Fruit fly (Drosophila melanogaster) whole organism, embryonic: Measurements from ENCODE around the gene CG18788.

ENCODE experiments used
- Abd-B ChIP-seq: fragments of 200-800 bp; sonication (Bioruptor generic); optimal IDR thresholded peaks from 2 replicates; lab custom pipeline; 2018; ENCODE audit warnings: missing biosample characterization, mild to moderate bottlenecking, missing genetic modification characterization, moderate library complexity
- B-H2 ChIP-seq: fragments of 200-800 bp; sonication (Bioruptor generic); optimal IDR thresholded peaks from 2 replicates; lab custom pipeline; 2018; ENCODE audit warnings: missing biosample characterization, mild to moderate bottlenecking, missing genetic modification characterization
- Bgb ChIP-seq: fragments of 200-800 bp; sonication (Bioruptor generic); IDR thresholded peaks from 2 replicates; pipeline ENCODE4 v1.3.6; 2022; ENCODE audit warnings: missing biosample characterization, missing genetic modification characterization; ENCODE audit not compliant: partially characterized antibody
- BtbVII ChIP-seq: fragments of 200-800 bp; sonication (Bioruptor generic); optimal IDR thresholded peaks from 3 replicates; lab custom pipeline; 2017; ENCODE audit warnings: missing biosample characterization, mild to moderate bottlenecking, missing genetic modification characterization
- Bteb2 ChIP-seq: fragments of 200-800 bp; sonication (Bioruptor generic); optimal IDR thresholded peaks from 2 replicates; lab custom pipeline; 2016; ENCODE audit warnings: missing biosample characterization, missing genetic modification characterization
- CG10431 ChIP-seq: fragments of 200-800 bp; sonication (Bioruptor generic); optimal IDR thresholded peaks from 3 replicates; lab custom pipeline; 2018; ENCODE audit warnings: missing biosample characterization, mild to moderate bottlenecking, missing genetic modification characterization
- CG10462 ChIP-seq: fragments of 200-800 bp; sonication (Bioruptor generic); optimal IDR thresholded peaks from 2 replicates; lab custom pipeline; 2016; ENCODE audit warnings: missing biosample characterization, missing genetic modification characterization
- CG11695 ChIP-seq: fragments of 200-800 bp; sonication (Bioruptor generic); IDR thresholded peaks from 3 replicates; pipeline ENCODE4 v1.3.6; 2022; ENCODE audit warnings: missing biosample characterization, missing genetic modification characterization
- CG16815 ChIP-seq: fragments of 200-800 bp; sonication (Bioruptor generic); optimal IDR thresholded peaks from 3 replicates; lab custom pipeline; 2017; ENCODE audit warnings: missing biosample characterization, mild to moderate bottlenecking, missing genetic modification characterization
- CG18262 ChIP-seq: fragments of 200-800 bp; optimal IDR thresholded peaks from 3 replicates; lab custom pipeline; 2019; ENCODE audit warnings: missing biosample characterization, mild to moderate bottlenecking, missing genetic modification characterization, moderate library complexity
- CG31388 ChIP-seq: fragments of 200-800 bp; sonication (Bioruptor generic); optimal IDR thresholded peaks from 2 replicates; lab custom pipeline; 2016; ENCODE audit warnings: missing biosample characterization, missing genetic modification characterization
- CG3407 ChIP-seq: fragments of 200-800 bp; sonication (Bioruptor generic); optimal IDR thresholded peaks from 2 replicates; lab custom pipeline; 2018; ENCODE audit warnings: missing biosample characterization, mild to moderate bottlenecking, missing genetic modification characterization
- CG34224 ChIP-seq: fragments of 200-800 bp; sonication (Bioruptor generic); IDR thresholded peaks from 3 replicates; pipeline ENCODE4 v1.3.6; 2022; ENCODE audit warnings: missing biosample characterization, missing genetic modification characterization; ENCODE audit not compliant: partially characterized antibody
- CG34422 ChIP-seq: fragments of 200-800 bp; sonication (Bioruptor generic); IDR thresholded peaks from 3 replicates; pipeline ENCODE4 v1.3.6; 2022; ENCODE audit warnings: missing biosample characterization, missing genetic modification characterization
- CG6765 ChIP-seq: fragments of 200-800 bp; sonication (Bioruptor generic); optimal IDR thresholded peaks from 3 replicates; lab custom pipeline; 2017; ENCODE audit warnings: missing biosample characterization, mild to moderate bottlenecking, missing genetic modification characterization
- CG7556 ChIP-seq: fragments of 200-800 bp; sonication (Bioruptor generic); optimal IDR thresholded peaks from 2 replicates; lab custom pipeline; 2017; ENCODE audit warnings: missing biosample characterization, mild to moderate bottlenecking, missing genetic modification characterization
- CG7928 ChIP-seq: fragments of 200-800 bp; sonication (Bioruptor generic); optimal IDR thresholded peaks from 2 replicates; lab custom pipeline; 2017; ENCODE audit warnings: missing biosample characterization, mild to moderate bottlenecking, missing genetic modification characterization
- CG7987 ChIP-seq: fragments of 200-800 bp; sonication (Bioruptor generic); optimal IDR thresholded peaks from 2 replicates; lab custom pipeline; 2018; ENCODE audit warnings: missing biosample characterization, mild to moderate bottlenecking, missing genetic modification characterization, moderate library complexity
- Dref ChIP-seq: fragments of 200-800 bp; sonication (Bioruptor generic); IDR thresholded peaks from 2 replicates; pipeline ENCODE4 v1.3.6; 2022; ENCODE audit warnings: missing biosample characterization, missing genetic modification characterization
- Eip74EF ChIP-seq, 2 experiments: fragments of 200-800 bp in 1 of 2; fragments of >200 bp in 1 of 2; sonication (Bioruptor generic) in 1 of 2; optimal IDR thresholded peaks; 2 replicates each; lab custom pipeline; 2017 to 2019; ENCODE audit warnings: missing biosample characterization in 2 of 2, missing genetic modification characterization in 2 of 2, mild to moderate bottlenecking in 1 of 2, moderate library complexity in 1 of 2
- Gug ChIP-seq: fragments of 200-800 bp; sonication (Bioruptor generic); IDR thresholded peaks from 4 replicates; pipeline ENCODE4 v1.3.6; 2022; ENCODE audit warnings: missing biosample characterization, missing genetic modification characterization
- HLH3B ChIP-seq: fragments of 200-800 bp; sonication (Bioruptor generic); IDR thresholded peaks from 2 replicates; pipeline ENCODE4 v1.3.6; 2022; ENCODE audit warnings: missing biosample characterization, missing genetic modification characterization
- HLH4C ChIP-seq: fragments of 200-800 bp; sonication (Bioruptor generic); IDR thresholded peaks from 3 replicates; pipeline ENCODE4 v1.3.6; 2022; ENCODE audit warnings: missing biosample characterization, missing genetic modification characterization; ENCODE audit not compliant: partially characterized antibody
- HLHmδ ChIP-seq: fragments of 200-800 bp; sonication (Bioruptor generic); optimal IDR thresholded peaks from 2 replicates; lab custom pipeline; 2018; ENCODE audit warnings: missing biosample characterization, mild to moderate bottlenecking, missing genetic modification characterization, moderate library complexity
- Hand ChIP-seq: fragments of 200-800 bp; sonication (Bioruptor generic); optimal IDR thresholded peaks from 2 replicates; lab custom pipeline; 2017; ENCODE audit warnings: mild to moderate bottlenecking, missing biosample characterization, missing genetic modification reagents, missing genetic modification characterization
- Jarid2 ChIP-seq: fragments of 200-800 bp; sonication (Bioruptor generic); optimal IDR thresholded peaks from 3 replicates; lab custom pipeline; 2017; ENCODE audit warnings: mild to moderate bottlenecking, missing biosample characterization, missing genetic modification reagents, missing genetic modification characterization
- Lhr ChIP-seq: fragments of 200-800 bp; sonication (Bioruptor generic); optimal IDR thresholded peaks from 3 replicates; lab custom pipeline; 2017; ENCODE audit warnings: mild to moderate bottlenecking, missing biosample characterization, missing genetic modification reagents, missing genetic modification characterization
- Mrtf ChIP-seq: fragments of 200-800 bp; sonication (Bioruptor generic); IDR thresholded peaks from 3 replicates; pipeline ENCODE4 v1.3.6; 2022; ENCODE audit warnings: missing biosample characterization, missing genetic modification characterization
- Pdp1 ChIP-seq, 2 experiments: fragments of 200-800 bp; sonication (Bioruptor generic); optimal IDR thresholded peaks; 3 replicates each; lab custom pipeline; 2016; ENCODE audit warnings: missing biosample characterization in 2 of 2, missing genetic modification characterization in 2 of 2, mild to moderate bottlenecking in 1 of 2, moderate library complexity in 1 of 2
- Sox102F ChIP-seq: fragments of 200-800 bp; sonication (Bioruptor generic); optimal IDR thresholded peaks from 2 replicates; lab custom pipeline; 2018; ENCODE audit warnings: missing biosample characterization, mild to moderate bottlenecking, missing genetic modification characterization, moderate library complexity
- Sry-δ ChIP-seq: fragments of 200-800 bp; sonication (Bioruptor generic); optimal IDR thresholded peaks from 2 replicates; lab custom pipeline; 2016; ENCODE audit warnings: missing biosample characterization, missing genetic modification characterization
- Xbp1 ChIP-seq: fragments of 200-800 bp; sonication (Bioruptor generic); optimal IDR thresholded peaks from 3 replicates; lab custom pipeline; 2016; ENCODE audit warnings: missing biosample characterization, mild to moderate bottlenecking, missing genetic modification characterization
- ash1 ChIP-seq: fragments of 200-800 bp; sonication (Bioruptor generic); optimal IDR thresholded peaks from 2 replicates; lab custom pipeline; 2018; ENCODE audit warnings: missing biosample characterization, mild to moderate bottlenecking, missing genetic modification characterization
- crc ChIP-seq: fragments of 200-800 bp; sonication (Bioruptor generic); optimal IDR thresholded peaks from 2 replicates; lab custom pipeline; 2016; ENCODE audit warnings: missing biosample characterization, missing genetic modification characterization
- da ChIP-seq: fragments of 200-800 bp; sonication (Bioruptor generic); optimal IDR thresholded peaks from 2 replicates; lab custom pipeline; 2016; ENCODE audit warnings: missing biosample characterization, missing genetic modification characterization
- dati ChIP-seq: fragments of 200-800 bp; sonication (Bioruptor generic); IDR thresholded peaks from 2 replicates; pipeline ENCODE4 v1.3.6; 2022; ENCODE audit warnings: missing biosample characterization, missing genetic modification characterization
- dmrt11E ChIP-seq: fragments of 200-800 bp; sonication (Bioruptor generic); optimal IDR thresholded peaks from 3 replicates; lab custom pipeline; 2018; ENCODE audit warnings: missing biosample characterization, mild to moderate bottlenecking, missing genetic modification characterization, moderate library complexity
- ems ChIP-seq: fragments of 200-800 bp; sonication (Bioruptor generic); optimal IDR thresholded peaks from 3 replicates; lab custom pipeline; 2016; ENCODE audit warnings: missing biosample characterization, missing genetic modification characterization
- gcm ChIP-seq: fragments of 200-800 bp; sonication (Bioruptor generic); optimal IDR thresholded peaks from 2 replicates; lab custom pipeline; 2019; ENCODE audit warnings: missing biosample characterization, mild to moderate bottlenecking, missing genetic modification characterization, moderate library complexity
- jing ChIP-seq: fragments of 200-800 bp; sonication (Bioruptor generic); optimal IDR thresholded peaks from 2 replicates; lab custom pipeline; 2018; ENCODE audit warnings: missing biosample characterization, mild to moderate bottlenecking, missing genetic modification characterization
- nau ChIP-seq: fragments of 200-800 bp; sonication (Bioruptor generic); optimal IDR thresholded peaks from 3 replicates; lab custom pipeline; 2017; ENCODE audit warnings: missing biosample characterization, mild to moderate bottlenecking, missing genetic modification characterization, missing genetic modification reagents
- odd ChIP-seq: fragments of 200-800 bp; sonication (Bioruptor generic); optimal IDR thresholded peaks from 2 replicates; lab custom pipeline; 2017; ENCODE audit warnings: missing biosample characterization, mild to moderate bottlenecking, missing genetic modification characterization
- pfk ChIP-seq: fragments of 200-800 bp; sonication (Bioruptor generic); optimal IDR thresholded peaks from 2 replicates; lab custom pipeline; 2018; ENCODE audit warnings: missing biosample characterization, mild to moderate bottlenecking, missing genetic modification characterization, moderate library complexity
- pros ChIP-seq: fragments of 200-800 bp; sonication (Bioruptor generic); optimal IDR thresholded peaks from 3 replicates; lab custom pipeline; 2019; ENCODE audit warnings: missing biosample characterization, mild to moderate bottlenecking, missing genetic modification characterization, moderate library complexity
- shn ChIP-seq: fragments of 200-800 bp; sonication (Bioruptor generic); optimal IDR thresholded peaks from 3 replicates; lab custom pipeline; 2016; ENCODE audit warnings: missing biosample characterization, missing genetic modification characterization
- sima ChIP-seq: fragments of 200-800 bp; sonication (Bioruptor generic); optimal IDR thresholded peaks from 2 replicates; lab custom pipeline; 2016; ENCODE audit warnings: missing biosample characterization, missing genetic modification characterization
- vfl ChIP-seq: fragments of 200-800 bp; sonication (Bioruptor generic); optimal IDR thresholded peaks from 2 replicates; lab custom pipeline; 2016; ENCODE audit warnings: missing biosample characterization, missing genetic modification characterization
- vvl ChIP-seq: fragments of 200-800 bp; sonication (Bioruptor generic); IDR thresholded peaks from 2 replicates; pipeline ENCODE4 v1.3.6; 2022; ENCODE audit warnings: missing biosample characterization, missing genetic modification characterization

The CG18788 gene

DNA sequence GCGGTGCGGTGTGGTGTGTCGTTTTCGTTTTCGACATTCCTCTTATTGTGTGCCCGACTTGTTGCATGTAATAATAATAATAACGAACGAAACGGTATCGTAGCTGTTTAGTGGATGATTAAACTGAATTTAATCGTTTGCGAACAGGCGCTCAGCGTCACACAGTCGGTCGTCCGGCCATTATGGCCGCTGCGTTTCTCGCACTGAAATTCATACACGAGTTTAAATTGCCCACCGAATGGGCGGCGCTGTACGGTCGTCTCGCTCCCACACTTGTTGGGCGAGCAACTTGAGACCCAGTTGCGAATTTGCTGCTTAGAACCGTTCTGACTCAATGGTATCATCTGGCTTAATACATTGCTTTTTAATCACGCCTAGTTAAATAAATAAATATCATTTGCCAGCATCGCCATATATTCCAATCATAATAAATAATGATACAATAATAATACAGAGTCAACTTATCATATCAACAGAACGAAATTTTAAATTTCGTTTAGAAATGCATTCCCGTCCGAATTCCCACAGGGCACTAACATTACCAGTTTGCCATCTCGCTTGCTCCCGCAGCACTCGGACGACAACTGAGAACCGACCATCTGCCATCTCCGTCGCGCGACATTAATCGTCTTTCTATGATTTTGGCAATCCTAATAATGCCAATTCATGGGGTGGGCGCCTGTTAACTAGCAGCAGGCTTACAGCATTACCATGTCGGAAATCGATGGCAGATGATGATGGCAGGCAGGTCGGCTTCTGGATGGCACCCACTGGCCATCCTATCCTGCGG is 22.9 kb upstream of the CG18788 start (continued):
- TF ChIP-seq CG7987 (GFP tag; lab: Kevin White, UChicago) = peak; percentile 30
- no peak for TF ChIP-seq sima (GFP tag; lab: Kevin White, UChicago)
- peak; percentile 81 for TF ChIP-seq nau (GFP tag; lab: Kevin White, UChicago)
- peak; percentile 87 for TF ChIP-seq CG6765 (GFP tag; lab: Kevin White, UChicago)
- TF ChIP-seq pfk = no peak
- peak; percentile 84 for TF ChIP-seq vfl
- peak; percentile 91 for TF ChIP-seq BtbVII (GFP tag; lab: Kevin White, UChicago)
- peak; percentile 84 for TF ChIP-seq ems (GFP tag; lab: Kevin White, UChicago)
- TF ChIP-seq CG18262 (tag; lab: Kevin White, UChicago) = peak; percentile 100
- peak; percentile 83 for TF ChIP-seq Abd-B (GFP tag; lab: Kevin White, UChicago)
- TF ChIP-seq CG34224 (GFP tag; lab: Robert Waterston, UW) = no peak
- no peak for TF ChIP-seq vvl (GFP tag; lab: Robert Waterston, UW)
- TF ChIP-seq da (GFP tag; lab: Kevin White, UChicago) = no peak
- peak; percentile 77 for TF ChIP-seq Bteb2 (GFP tag; lab: Kevin White, UChicago)
- peak; percentile 90 for TF ChIP-seq dmrt11E (tag; lab: Kevin White, UChicago)
- TF ChIP-seq Gug = peak; percentile 84
- no peak for TF ChIP-seq Bgb (GFP tag; lab: Robert Waterston, UW)
- no peak for TF ChIP-seq Lhr
- peak; percentile 38 for TF ChIP-seq CG10462 (GFP tag; lab: Kevin White, UChicago)
- TF ChIP-seq HLHmδ (GFP tag; lab: Kevin White, UChicago) = peak; percentile 61
- TF ChIP-seq CG3407 (GFP tag; lab: Kevin White, UChicago) = peak; percentile 66
- TF ChIP-seq CG16815 = peak; percentile 89
- TF ChIP-seq pros (GFP tag; lab: Kevin White, UChicago) = no peak
- peak; percentile 73 for TF ChIP-seq CG7928
- TF ChIP-seq ash1 (GFP tag; lab: Kevin White, UChicago) = no peak
- TF ChIP-seq CG10431 (GFP tag; lab: Kevin White, UChicago) = peak; percentile 80
- no peak for TF ChIP-seq Sry-δ (GFP tag; lab: Kevin White, UChicago)
- peak; percentile 50 for TF ChIP-seq odd (GFP tag; lab: Kevin White, UChicago)
- TF ChIP-seq dati (GFP tag; lab: Robert Waterston, UW) = no peak
- peak; percentile 48 to 77 for TF ChIP-seq Pdp1 (GFP tag; optimal IDR thresholded peaks at IDR 0.05; lab: Kevin White, UChicago)
- TF ChIP-seq CG31388 (GFP tag; lab: Kevin White, UChicago) = peak; percentile 43
- TF ChIP-seq HLH3B = no peak
- TF ChIP-seq crc (GFP tag; lab: Kevin White, UChicago) = peak; percentile 70
- peak; percentile 86 for TF ChIP-seq Sox102F (GFP tag; lab: Kevin White, UChicago)
- no peak for TF ChIP-seq HLH4C (GFP tag; lab: Robert Waterston, UW)
- TF ChIP-seq jing (GFP tag; lab: Kevin White, UChicago) = no peak
- TF ChIP-seq Hand (GFP tag; lab: Kevin White, UChicago) = peak; percentile 92
- no peak for TF ChIP-seq CG34422 (GFP tag; lab: Robert Waterston, UW)
- TF ChIP-seq CG7556 (GFP tag; lab: Kevin White, UChicago) = peak; percentile 95
- peak; percentile 87 for TF ChIP-seq gcm
- peak; percentile 93 for TF ChIP-seq B-H2 (GFP tag; lab: Kevin White, UChicago)
- TF ChIP-seq CG11695 (GFP tag; lab: Robert Waterston, UW) = no peak
- TF ChIP-seq Jarid2 (GFP tag; lab: Kevin White, UChicago) = peak; percentile 73
- peak; percentile 78 for TF ChIP-seq shn
- peak; percentile 91 for TF ChIP-seq Xbp1 (GFP tag; lab: Kevin White, UChicago)
- no peak for TF ChIP-seq Mrtf (GFP tag; lab: Robert Waterston, UW)
- peak in 1 of 2 experiments; percentile 26 for TF ChIP-seq Eip74EF (GFP tag; optimal IDR thresholded peaks at IDR 0.05; lab: Kevin White, UChicago)
- no peak for TF ChIP-seq Dref (GFP tag; lab: Robert Waterston, UW)
